Worm (Caenorhabditis elegans) whole organism, L1 larva: ENCODE measurements around the gene eas-1.
A peak's percentile ranks its signal among the peaks of the same experiment; 100 is the strongest.

ENCODE experiments used
- C04F5.9 ChIP-seq: sonication (generic microtip); optimal IDR thresholded peaks from 2 replicates; lab custom pipeline; 2016; ENCODE audit warnings: missing genetic modification characterization, missing compliant biosample characterization
- C16A3.4 ChIP-seq: fragments of 150-350 bp; optimal IDR thresholded peaks from 2 replicates; lab custom pipeline; 2014; ENCODE audit warnings: missing biosample characterization, missing genetic modification characterization
- C34B4.2 ChIP-seq: sonication (generic microtip); optimal IDR thresholded peaks from 2 replicates; lab custom pipeline; 2017; ENCODE audit warnings: mild to moderate bottlenecking, missing genetic modification characterization, missing compliant biosample characterization
- Y116A8C.19 ChIP-seq: sonication (generic microtip); optimal IDR thresholded peaks from 2 replicates; lab custom pipeline; 2016; ENCODE audit warnings: missing compliant biosample characterization, missing genetic modification characterization, borderline replicate concordance
- aha-1 ChIP-seq: fragments of 150-350 bp; optimal IDR thresholded peaks from 2 replicates; lab custom pipeline; 2014; ENCODE audit warnings: missing biosample characterization, missing genetic modification characterization
- alr-1 ChIP-seq: fragments of 200-800 bp; sonication (Bioruptor generic); optimal IDR thresholded peaks from 2 replicates; lab custom pipeline; 2018; ENCODE audit warnings: borderline replicate concordance, mild to moderate bottlenecking, missing genetic modification characterization, missing compliant biosample characterization
- ceh-8 ChIP-seq: fragments of 200-800 bp; sonication (Bioruptor generic); optimal IDR thresholded peaks from 2 replicates; lab custom pipeline; 2018; ENCODE audit warnings: mild to moderate bottlenecking, missing genetic modification characterization, moderate library complexity, missing compliant biosample characterization
- ceh-88 ChIP-seq: fragments of 200-800 bp; sonication (Bioruptor generic); IDR thresholded peaks from 2 replicates; pipeline ENCODE4 v1.3.6; 2022; ENCODE audit warnings: missing genetic modification characterization, missing compliant biosample characterization
- ces-1 ChIP-seq: fragments of 150-350 bp; optimal IDR thresholded peaks from 2 replicates; lab custom pipeline; 2014; ENCODE audit warnings: missing biosample characterization, missing genetic modification reagents, missing genetic modification characterization
- dpl-1 ChIP-seq, 3 experiments: fragments of 150-350 bp in 2 of 3; sonication (generic microtip) in 1 of 3; optimal IDR thresholded peaks; 2 replicates each; lab custom pipeline; 2014 to 2017; ENCODE audit warnings: missing biosample characterization in 3 of 3, missing genetic modification characterization in 3 of 3, missing genetic modification reagents in 3 of 3
- efl-1 ChIP-seq, 4 experiments: fragments of 150-350 bp; optimal IDR thresholded peaks in 3 of 4; peaks in 1 of 4; 1 replicate in 1 of 4; 2 replicates in 3 of 4; lab custom pipeline; 2014; ENCODE audit warnings: missing biosample characterization in 2 of 4, missing genetic modification characterization in 2 of 4, missing genetic modification reagents in 2 of 4
- elt-2 ChIP-seq: sonication (generic microtip); optimal IDR thresholded peaks from 2 replicates; lab custom pipeline; 2016; ENCODE audit warnings: missing genetic modification characterization, mild to moderate bottlenecking, inconsistent platforms, missing compliant biosample characterization, missing genetic modification reagents
- fos-1 ChIP-seq: fragments of 150-350 bp; optimal IDR thresholded peaks from 2 replicates; lab custom pipeline; 2014; ENCODE audit warnings: missing biosample characterization, missing genetic modification characterization
- irx-1 ChIP-seq: sonication (generic microtip); optimal IDR thresholded peaks from 2 replicates; lab custom pipeline; 2016; ENCODE audit warnings: missing genetic modification characterization, missing compliant biosample characterization
- isw-1 ChIP-seq: fragments of 200-800 bp; sonication (Bioruptor generic); IDR thresholded peaks from 2 replicates; pipeline ENCODE4 v1.3.6; 2022; ENCODE audit warnings: missing genetic modification characterization, missing compliant biosample characterization
- lin-14 ChIP-seq: fragments of 200-800 bp; sonication (Bioruptor generic); optimal IDR thresholded peaks from 2 replicates; lab custom pipeline; 2018; ENCODE audit warnings: mild to moderate bottlenecking, missing genetic modification characterization, moderate library complexity, missing compliant biosample characterization
- lin-15B ChIP-seq: fragments of 150-350 bp; sonication (generic microtip); optimal IDR thresholded peaks from 3 replicates; lab custom pipeline; 2014; ENCODE audit warnings: missing biosample characterization, missing genetic modification characterization
- mab-9 ChIP-seq: fragments of 200-800 bp; sonication (Bioruptor generic); IDR thresholded peaks from 2 replicates; pipeline ENCODE4 v1.3.6; 2022; ENCODE audit warnings: missing genetic modification reagents, missing genetic modification characterization, missing compliant biosample characterization
- mef-2 ChIP-seq: fragments of 150-350 bp; optimal IDR thresholded peaks from 2 replicates; lab custom pipeline; 2014; ENCODE audit warnings: missing biosample characterization, missing genetic modification characterization
- mep-1 ChIP-seq: fragments of 150-350 bp; optimal IDR thresholded peaks from 2 replicates; lab custom pipeline; 2014; ENCODE audit warnings: missing biosample characterization, missing genetic modification characterization
- nhr-11 ChIP-seq: fragments of 150-350 bp; optimal IDR thresholded peaks from 2 replicates; lab custom pipeline; 2014; ENCODE audit warnings: missing biosample characterization, missing genetic modification characterization
- nhr-12 ChIP-seq: sonication (generic microtip); optimal IDR thresholded peaks from 2 replicates; lab custom pipeline; 2017; ENCODE audit warnings: missing biosample characterization, missing genetic modification characterization
- nhr-19 ChIP-seq: fragments of 200-800 bp; sonication (Bioruptor generic); conservative IDR thresholded peaks from 2 replicates; pipeline ENCODE4 v1.3.6; 2022; ENCODE audit warnings: missing genetic modification characterization, missing compliant biosample characterization
- nhr-20 ChIP-seq: sonication (generic microtip); optimal IDR thresholded peaks from 2 replicates; lab custom pipeline; 2016; ENCODE audit warnings: mild to moderate bottlenecking, missing genetic modification characterization, missing compliant biosample characterization
- nhr-47 ChIP-seq: sonication (generic microtip); optimal IDR thresholded peaks from 2 replicates; lab custom pipeline; 2016; ENCODE audit warnings: mild to moderate bottlenecking, missing genetic modification characterization, moderate library complexity, missing compliant biosample characterization
- nhr-76 ChIP-seq: sonication (generic microtip); optimal IDR thresholded peaks from 2 replicates; lab custom pipeline; 2017; ENCODE audit warnings: missing biosample characterization, missing genetic modification characterization
- nhr-77 ChIP-seq: fragments of 150-350 bp; optimal IDR thresholded peaks from 2 replicates; lab custom pipeline; 2014; ENCODE audit warnings: missing biosample characterization, missing genetic modification characterization
- pag-3 ChIP-seq: sonication (generic microtip); optimal IDR thresholded peaks from 2 replicates; lab custom pipeline; 2017; ENCODE audit warnings: missing genetic modification characterization, mild to moderate bottlenecking, missing compliant biosample characterization, antibody characterized with exemption, borderline replicate concordance; ENCODE audit not compliant: insufficient read depth
- rnt-1 ChIP-seq: sonication (generic microtip); optimal IDR thresholded peaks from 2 replicates; lab custom pipeline; 2016; ENCODE audit warnings: mild to moderate bottlenecking, missing genetic modification characterization, moderate library complexity, missing compliant biosample characterization
- sox-4 ChIP-seq: sonication (generic microtip); optimal IDR thresholded peaks from 2 replicates; lab custom pipeline; 2016; ENCODE audit warnings: missing genetic modification characterization, missing compliant biosample characterization
- sup-37 ChIP-seq: fragments of 200-800 bp; sonication (Bioruptor generic); optimal IDR thresholded peaks from 2 replicates; lab custom pipeline; 2018; ENCODE audit warnings: mild to moderate bottlenecking, missing genetic modification characterization, missing compliant biosample characterization
- tlp-1 ChIP-seq: fragments of 150-350 bp; optimal IDR thresholded peaks from 2 replicates; lab custom pipeline; 2014; ENCODE audit warnings: missing biosample characterization, missing genetic modification characterization
- vab-15 ChIP-seq: sonication (generic microtip); optimal IDR thresholded peaks from 2 replicates; lab custom pipeline; 2017; ENCODE audit warnings: missing genotype, mild to moderate bottlenecking, missing genetic modification characterization, missing compliant biosample characterization
- ztf-11 ChIP-seq, 2 experiments: sonication (generic microtip); optimal IDR thresholded peaks; 2 replicates each; lab custom pipeline; 2016 to 2017; ENCODE audit warnings: missing genetic modification characterization in 2 of 2, missing biosample characterization in 1 of 2, missing compliant biosample characterization in 1 of 2

eas-1 gene

ce11 chrII:4786181-4786580 lies 46.0 kb downstream of the eas-1 start, which contains the start of gene msp-3:
Gene msp-3 (minus strand): TSS chrII:4786281.
- TF ChIP-seq sox-4 (tag; lab: Kevin White, UChicago) (no peak), irx-1 (tag; lab: Kevin White, UChicago) (no peak), nhr-20 (tag; lab: Kevin White, UChicago) (no peak), nhr-77 (no peak), mef-2 (no peak), ceh-88 (GFP tag; lab: Robert Waterston, UW) (no peak), ces-1 (GFP tag; lab: Kevin White, UChicago) (no peak), mep-1 (tag; lab: Kevin White, UChicago) (no peak), nhr-76 (no peak), Y116A8C.19 (tag; lab: Kevin White, UChicago) (no peak), nhr-19 (no peak), lin-14 (GFP tag; lab: Kevin White, UChicago) (no peak), elt-2 (tag; lab: Kevin White, UChicago) (no peak), C04F5.9 (tag; lab: Kevin White, UChicago) (no peak)

- TF ChIP-seq efl-1 (optimal IDR thresholded peaks at IDR 0.05; lab: Kevin White, UChicago) = no peak
- TF ChIP-seq efl-1 (GFP tag; optimal IDR thresholded peaks at IDR 0.05 in 1 of 2; lab: Kevin White, UChicago) = peak in 1 of 2 experiments; percentile 53
- TF ChIP-seq mep-1 (tag; lab: Kevin White, UChicago) = no peak
Measured at ce11 chrII:4789835-4790343, 49.7 kb downstream of the eas-1 start, which contains the start of gene F26G1.15. Gene F26G1.15 (plus strand): TSS chrII:4790293.

- TF ChIP-seq pag-3 (tag; lab: Kevin White, UChicago) (no peak), lin-15B (tag; lab: Kevin White, UChicago) (no peak), isw-1 (GFP tag; lab: Robert Waterston, UW) (no peak), fos-1 (no peak), rnt-1 (tag; lab: Kevin White, UChicago) (peak; percentile 31), nhr-12 (no peak), C34B4.2 (tag; lab: Kevin White, UChicago) (no peak), dpl-1 (GFP tag; optimal IDR thresholded peaks at IDR 0.05; lab: Kevin White, UChicago) (peak in 1 of 3 experiments; percentile 11), tlp-1 (tag; lab: Kevin White, UChicago) (no peak), mef-2 (no peak), nhr-47 (no peak), efl-1 (optimal IDR thresholded peaks at IDR 0.05; lab: Kevin White, UChicago) (peak in 1 of 2 experiments; percentile 1), efl-1 (GFP tag; optimal IDR thresholded peaks at IDR 0.05 in 1 of 2; lab: Kevin White, UChicago) (no peak), vab-15 (tag; lab: Kevin White, UChicago) (no peak), mab-9 (GFP tag; lab: Robert Waterston, UW) (no peak), C16A3.4 (tag; lab: Kevin White, UChicago) (no peak), aha-1 (tag; lab: Kevin White, UChicago) (no peak), ceh-8 (GFP tag; lab: Kevin White, UChicago) (no peak), ztf-11 (tag; optimal IDR thresholded peaks at IDR 0.05; lab: Kevin White, UChicago) (no peak), sup-37 (GFP tag; lab: Kevin White, UChicago) (no peak), alr-1 (tag; lab: Kevin White, UChicago) (no peak), nhr-11 (tag; lab: Kevin White, UChicago) (no peak)
Measured at ce11 chrII:4790687-4791086, 50.5 kb downstream of the eas-1 start.
